Fruit fly (Drosophila melanogaster) whole organism, embryonic: ENCODE data around the gene CG15818.

Source experiments
- Asciz ChIP-seq: fragments of 200-800 bp; sonication (Bioruptor generic); optimal IDR thresholded peaks from 2 replicates; lab custom pipeline; 2017; ENCODE audit warnings: missing biosample characterization, mild to moderate bottlenecking, missing genetic modification characterization, missing genetic modification reagents
- CG11085 ChIP-seq: fragments of 200-800 bp; sonication (Bioruptor generic); IDR thresholded peaks from 2 replicates; pipeline ENCODE4 v1.3.6; 2022; ENCODE audit warnings: missing biosample characterization, missing genetic modification characterization
- CG12155 ChIP-seq: fragments of 200-800 bp; sonication (Bioruptor generic); optimal IDR thresholded peaks from 3 replicates; lab custom pipeline; 2016; ENCODE audit warnings: missing biosample characterization, missing genetic modification characterization
- CG12769 ChIP-seq: fragments of 200-800 bp; sonication (Bioruptor generic); optimal IDR thresholded peaks from 2 replicates; lab custom pipeline; 2019; ENCODE audit warnings: missing biosample characterization, mild to moderate bottlenecking, missing genetic modification characterization, moderate library complexity
- CG13287 ChIP-seq: fragments of 200-800 bp; sonication (Bioruptor generic); IDR thresholded peaks from 2 replicates; pipeline ENCODE4 v1.3.6; 2022; ENCODE audit warnings: missing biosample characterization, missing genetic modification characterization; ENCODE audit not compliant: partially characterized antibody
- CG16779 ChIP-seq: fragments of 200-800 bp; sonication (Bioruptor generic); IDR thresholded peaks from 2 replicates; pipeline ENCODE4 v1.3.6; 2022; ENCODE audit warnings: missing biosample characterization, missing genetic modification characterization
- CG18476 ChIP-seq: fragments of 200-800 bp; sonication (Bioruptor generic); optimal IDR thresholded peaks from 2 replicates; lab custom pipeline; 2016; ENCODE audit warnings: missing biosample characterization, mild to moderate bottlenecking, missing genetic modification characterization
- CG31441 ChIP-seq: fragments of 200-800 bp; sonication (Bioruptor generic); IDR thresholded peaks from 2 replicates; pipeline ENCODE4 v1.3.6; 2022; ENCODE audit warnings: missing biosample characterization, missing genetic modification characterization
- CG42726 ChIP-seq: fragments of 200-800 bp; sonication (Bioruptor generic); IDR thresholded peaks from 2 replicates; pipeline ENCODE4 v1.3.6; 2022; ENCODE audit warnings: missing biosample characterization, missing genetic modification characterization; ENCODE audit not compliant: partially characterized antibody
- CG4617 ChIP-seq: fragments of 200-800 bp; sonication (Bioruptor generic); optimal IDR thresholded peaks from 3 replicates; lab custom pipeline; 2016; ENCODE audit warnings: missing biosample characterization, missing genetic modification characterization, borderline replicate concordance
- CG5245 ChIP-seq: fragments of 200-800 bp; sonication (Bioruptor generic); optimal IDR thresholded peaks from 3 replicates; lab custom pipeline; 2016; ENCODE audit warnings: missing biosample characterization, missing genetic modification characterization
- CG6254 ChIP-seq: fragments of 200-800 bp; sonication (Bioruptor generic); optimal IDR thresholded peaks from 3 replicates; lab custom pipeline; 2017; ENCODE audit warnings: mild to moderate bottlenecking, missing biosample characterization, missing genetic modification reagents, missing genetic modification characterization
- CG6854 ChIP-seq: fragments of 200-800 bp; sonication (Bioruptor generic); optimal IDR thresholded peaks from 3 replicates; lab custom pipeline; 2017; ENCODE audit warnings: missing biosample characterization, mild to moderate bottlenecking, missing genetic modification characterization
- CG8359 ChIP-seq: fragments of 200-800 bp; sonication (Bioruptor generic); optimal IDR thresholded peaks from 2 replicates; lab custom pipeline; 2017; ENCODE audit warnings: missing biosample characterization, mild to moderate bottlenecking, missing genetic modification characterization, borderline replicate concordance
- CG8388 ChIP-seq: fragments of 200-800 bp; sonication (Bioruptor generic); optimal IDR thresholded peaks from 2 replicates; lab custom pipeline; 2019; ENCODE audit warnings: missing biosample characterization, mild to moderate bottlenecking, missing genetic modification characterization, moderate library complexity
- CG9727 ChIP-seq: fragments of 200-800 bp; sonication (Bioruptor generic); optimal IDR thresholded peaks from 3 replicates; lab custom pipeline; 2017; ENCODE audit warnings: missing biosample characterization, mild to moderate bottlenecking, missing genetic modification characterization
- D19B ChIP-seq: fragments of 200-800 bp; sonication (Bioruptor generic); optimal IDR thresholded peaks from 2 replicates; lab custom pipeline; 2017; ENCODE audit warnings: missing biosample characterization, mild to moderate bottlenecking, missing genetic modification characterization
- Gug ChIP-seq: fragments of 200-800 bp; sonication (Bioruptor generic); IDR thresholded peaks from 4 replicates; pipeline ENCODE4 v1.3.6; 2022; ENCODE audit warnings: missing biosample characterization, missing genetic modification characterization
- Jarid2 ChIP-seq: fragments of 200-800 bp; sonication (Bioruptor generic); optimal IDR thresholded peaks from 3 replicates; lab custom pipeline; 2017; ENCODE audit warnings: mild to moderate bottlenecking, missing biosample characterization, missing genetic modification reagents, missing genetic modification characterization
- Mes4 ChIP-seq: fragments of 200-800 bp; sonication (Bioruptor generic); optimal IDR thresholded peaks from 2 replicates; lab custom pipeline; 2016; ENCODE audit warnings: missing biosample characterization, missing genetic modification characterization
- Oli ChIP-seq: fragments of 200-800 bp; sonication (Bioruptor generic); optimal IDR thresholded peaks from 2 replicates; lab custom pipeline; 2018; ENCODE audit warnings: missing biosample characterization, mild to moderate bottlenecking, missing genetic modification characterization, moderate library complexity
- Opbp ChIP-seq: fragments of 200-800 bp; sonication (Bioruptor generic); IDR thresholded peaks from 3 replicates; pipeline ENCODE4 v1.3.6; 2022; ENCODE audit warnings: missing biosample characterization, missing genetic modification characterization; ENCODE audit not compliant: partially characterized antibody
- Sox102F ChIP-seq: fragments of 200-800 bp; sonication (Bioruptor generic); optimal IDR thresholded peaks from 2 replicates; lab custom pipeline; 2018; ENCODE audit warnings: missing biosample characterization, mild to moderate bottlenecking, missing genetic modification characterization, moderate library complexity
- Ssrp ChIP-seq: fragments of 200-800 bp; sonication (Bioruptor generic); optimal IDR thresholded peaks from 2 replicates; lab custom pipeline; 2018; ENCODE audit warnings: missing biosample characterization, mild to moderate bottlenecking, missing genetic modification characterization, moderate library complexity
- Xrp1 ChIP-seq: fragments of 200-800 bp; sonication (Bioruptor generic); IDR thresholded peaks from 2 replicates; pipeline ENCODE4 v1.3.6; 2022; ENCODE audit warnings: missing biosample characterization, missing genetic modification characterization
- ato ChIP-seq: fragments of 200-800 bp; sonication (Bioruptor generic); IDR thresholded peaks from 2 replicates; pipeline ENCODE4 v1.3.6; 2022; ENCODE audit warnings: missing biosample characterization, missing genetic modification characterization; ENCODE audit not compliant: partially characterized antibody
- btn ChIP-seq: fragments of 200-800 bp; sonication (Bioruptor generic); optimal IDR thresholded peaks from 2 replicates; lab custom pipeline; 2016; ENCODE audit warnings: missing biosample characterization, missing genetic modification characterization
- caup ChIP-seq: fragments of 200-800 bp; sonication (Bioruptor generic); optimal IDR thresholded peaks from 3 replicates; lab custom pipeline; 2017; ENCODE audit warnings: missing biosample characterization, mild to moderate bottlenecking, missing genetic modification characterization, moderate library complexity; ENCODE audit not compliant: severe bottlenecking
- cg ChIP-seq: fragments of 200-800 bp; sonication (Bioruptor generic); optimal IDR thresholded peaks from 3 replicates; lab custom pipeline; 2019; ENCODE audit warnings: missing biosample characterization, mild to moderate bottlenecking, missing genetic modification characterization, moderate library complexity
- chinmo ChIP-seq: fragments of 200-800 bp; sonication (Bioruptor generic); IDR thresholded peaks from 4 replicates; pipeline ENCODE4 v1.3.6; 2022; ENCODE audit warnings: missing biosample characterization, missing genetic modification characterization; ENCODE audit not compliant: partially characterized antibody
- dysf ChIP-seq: fragments of 200-800 bp; sonication (Bioruptor generic); IDR thresholded peaks from 3 replicates; pipeline ENCODE4 v1.3.6; 2022; ENCODE audit warnings: missing biosample characterization, missing genetic modification characterization
- eyg ChIP-seq: fragments of 200-800 bp; sonication (Bioruptor generic); optimal IDR thresholded peaks from 3 replicates; lab custom pipeline; 2016; ENCODE audit warnings: missing biosample characterization, missing genetic modification characterization
- fd3F ChIP-seq: fragments of 200-800 bp; sonication (Bioruptor generic); optimal IDR thresholded peaks from 2 replicates; lab custom pipeline; 2018; ENCODE audit warnings: missing biosample characterization, mild to moderate bottlenecking, missing genetic modification characterization, moderate library complexity
- luna ChIP-seq: fragments of 200-800 bp; sonication (Bioruptor generic); optimal IDR thresholded peaks from 2 replicates; lab custom pipeline; 2016; ENCODE audit warnings: missing biosample characterization, missing genetic modification characterization
- mirr ChIP-seq: fragments of 200-800 bp; sonication (Bioruptor generic); optimal IDR thresholded peaks from 3 replicates; lab custom pipeline; 2018; ENCODE audit warnings: missing biosample characterization, mild to moderate bottlenecking, missing genetic modification characterization
- nerfin-1 ChIP-seq: fragments of 200-800 bp; sonication (Bioruptor generic); optimal IDR thresholded peaks from 3 replicates; lab custom pipeline; 2019; ENCODE audit warnings: missing biosample characterization, mild to moderate bottlenecking, missing genetic modification characterization, moderate library complexity
- odd ChIP-seq: fragments of 200-800 bp; sonication (Bioruptor generic); optimal IDR thresholded peaks from 2 replicates; lab custom pipeline; 2017; ENCODE audit warnings: missing biosample characterization, mild to moderate bottlenecking, missing genetic modification characterization
- pan ChIP-seq, 4 experiments: fragments of >200 bp in 3 of 4; fragments of 200-800 bp in 1 of 4; sonication (Bioruptor generic) in 1 of 4; optimal IDR thresholded peaks in 3 of 4; IDR thresholded peaks in 1 of 4; 2 replicates each; pipeline versions ENCODE4 v1.3.6 to Lab custom; 2017 to 2022; ENCODE audit warnings: missing biosample characterization in 2 of 4, missing genetic modification characterization in 2 of 4, mixed read lengths in 1 of 4
- pb ChIP-seq: fragments of 200-800 bp; sonication (Bioruptor generic); optimal IDR thresholded peaks from 3 replicates; lab custom pipeline; 2016; ENCODE audit warnings: missing biosample characterization, missing genetic modification characterization
- pros ChIP-seq: fragments of 200-800 bp; sonication (Bioruptor generic); optimal IDR thresholded peaks from 3 replicates; lab custom pipeline; 2019; ENCODE audit warnings: missing biosample characterization, mild to moderate bottlenecking, missing genetic modification characterization, moderate library complexity
- pzg ChIP-seq: fragments of 200-800 bp; sonication (Bioruptor generic); optimal IDR thresholded peaks from 3 replicates; lab custom pipeline; 2018; ENCODE audit warnings: missing biosample characterization, mild to moderate bottlenecking, missing genetic modification characterization, moderate library complexity
- row ChIP-seq: fragments of 200-800 bp; sonication (Bioruptor generic); IDR thresholded peaks from 3 replicates; pipeline ENCODE4 v1.3.6; 2022; ENCODE audit warnings: missing biosample characterization, missing genetic modification characterization
- salm ChIP-seq: fragments of 200-800 bp; sonication (Bioruptor generic); optimal IDR thresholded peaks from 2 replicates; lab custom pipeline; 2018; ENCODE audit warnings: missing biosample characterization, mild to moderate bottlenecking, missing genetic modification characterization
- sisA ChIP-seq: fragments of 200-800 bp; sonication (Bioruptor generic); IDR thresholded peaks from 2 replicates; pipeline ENCODE4 v1.3.6; 2022; ENCODE audit warnings: missing biosample characterization, missing genetic modification characterization
- sob ChIP-seq: fragments of 200-800 bp; sonication (Bioruptor generic); IDR thresholded peaks from 2 replicates; pipeline ENCODE4 v1.3.6; 2022; ENCODE audit warnings: missing biosample characterization, missing genetic modification characterization
- sr ChIP-seq: fragments of 200-800 bp; sonication (Bioruptor generic); IDR thresholded peaks from 3 replicates; pipeline ENCODE4 v1.3.6; 2022; ENCODE audit warnings: missing biosample characterization, missing genetic modification characterization
- unc-4 ChIP-seq: fragments of 200-800 bp; sonication (Bioruptor generic); IDR thresholded peaks from 2 replicates; pipeline ENCODE4 v1.3.6; 2022; ENCODE audit warnings: missing biosample characterization, missing genetic modification characterization; ENCODE audit not compliant: partially characterized antibody

CG15818 gene

dm6 chr2L:7411947-7412621 lies 1.4 kb downstream of the CG15818 start, which contains the start of gene chm (continued):
- TF ChIP-seq fd3F = no peak
- no peak for TF ChIP-seq caup (GFP tag; lab: Kevin White, UChicago)
- peak; percentile 91 for TF ChIP-seq unc-4 (GFP tag; lab: Robert Waterston, UW)
- no peak for TF ChIP-seq CG6854
- peak; percentile 80 for TF ChIP-seq pzg (GFP tag; lab: Kevin White, UChicago)
- TF ChIP-seq btn = no peak
- TF ChIP-seq CG8388 (GFP tag; lab: Kevin White, UChicago) = no peak
- TF ChIP-seq CG4617 (GFP tag; lab: Kevin White, UChicago) = peak; percentile 69
- TF ChIP-seq pb (GFP tag; lab: Kevin White, UChicago) = no peak
- TF ChIP-seq sob (GFP tag; lab: Robert Waterston, UW) = peak; percentile 54; the same call in 1 of the 2 replicates
- no peak for TF ChIP-seq Jarid2 (GFP tag; lab: Kevin White, UChicago)
- no peak for TF ChIP-seq pan (optimal IDR thresholded peaks at IDR 0.05; lab: Kevin White, UChicago)
- TF ChIP-seq pan (GFP tag; optimal IDR thresholded peaks at IDR 0.05 in 1 of 2, IDR thresholded peaks at IDR 0.05 in 1 of 2) = peak in 1 of 2 experiments; percentile 40
- TF ChIP-seq sisA = no peak; the same call in none of the 2 replicates
- TF ChIP-seq D19B = no peak
- peak; percentile 93 for TF ChIP-seq CG13287 (GFP tag; lab: Robert Waterston, UW)
- no peak for TF ChIP-seq Oli
- TF ChIP-seq chinmo = peak; percentile 60; the same call in 3 of the 4 replicates
- TF ChIP-seq CG31441 (GFP tag; lab: Robert Waterston, UW) = 0 out of 2 replicates have a peak, but pooled peaks have one; percentile 27
- peak; percentile 18 for TF ChIP-seq luna (GFP tag; lab: Kevin White, UChicago)
- TF ChIP-seq cg (GFP tag; lab: Kevin White, UChicago) = no peak
- TF ChIP-seq CG5245 (GFP tag; lab: Kevin White, UChicago) = no peak
- no peak for TF ChIP-seq Ssrp (tag; lab: Kevin White, UChicago)
- TF ChIP-seq row = peak; percentile 94
- TF ChIP-seq sr (GFP tag; lab: Robert Waterston, UW) = no peak
- TF ChIP-seq CG6254 (GFP tag; lab: Kevin White, UChicago) = no peak
- no peak; the same call in 3 of the 4 replicates for TF ChIP-seq Gug (GFP tag; lab: Robert Waterston, UW)
- no peak for TF ChIP-seq salm (tag; lab: Kevin White, UChicago)
- TF ChIP-seq Opbp (GFP tag; lab: Robert Waterston, UW) = peak; percentile 92
- peak; percentile 66 for TF ChIP-seq nerfin-1 (tag; lab: Kevin White, UChicago)
- TF ChIP-seq CG8359 (GFP tag; lab: Kevin White, UChicago) = no peak
- TF ChIP-seq Sox102F = no peak
- TF ChIP-seq CG12155 (GFP tag; lab: Kevin White, UChicago) = no peak
- no peak for TF ChIP-seq CG16779 (GFP tag; lab: Robert Waterston, UW)
- TF ChIP-seq CG9727 (GFP tag; lab: Kevin White, UChicago) = no peak
- peak; percentile 32; the same call in 1 of the 2 replicates for TF ChIP-seq CG11085 (GFP tag; lab: Robert Waterston, UW)
- TF ChIP-seq CG42726 = peak; percentile 87
- no peak for TF ChIP-seq CG18476 (GFP tag; lab: Kevin White, UChicago)
- TF ChIP-seq Mes4 (GFP tag; lab: Kevin White, UChicago) = no peak
- TF ChIP-seq CG12769 (tag; lab: Kevin White, UChicago) = peak; percentile 39
- TF ChIP-seq odd (GFP tag; lab: Kevin White, UChicago) = no peak
- TF ChIP-seq Xrp1 (GFP tag; lab: Robert Waterston, UW) = 0 out of 2 replicates have a peak, but pooled peaks have one; percentile 24
- no peak for TF ChIP-seq mirr (GFP tag; lab: Kevin White, UChicago)
- TF ChIP-seq Asciz = no peak
- no peak for TF ChIP-seq pros (GFP tag; lab: Kevin White, UChicago)
- peak; percentile 11; the same call in 1 of the 3 replicates for TF ChIP-seq dysf (GFP tag; lab: Robert Waterston, UW)
- TF ChIP-seq ato (GFP tag; lab: Robert Waterston, UW) = peak; percentile 76
- no peak for TF ChIP-seq eyg (GFP tag; lab: Kevin White, UChicago)
